Fruit fly (Drosophila melanogaster): ENCODE measurements around the gene CG2150.

- TF ChIP-seq tj (GFP tag; optimal IDR thresholded peaks at IDR 0.05) (no peak), CG14711 (tag; optimal IDR thresholded peaks at IDR 0.05) (peak; percentile 63), CG5204 (GFP tag; optimal IDR thresholded peaks at IDR 0.05) (no peak), kay (GFP tag; ENCODE audit: borderline replicate concordance) (peak; percentile 94), CG11617 (GFP tag; optimal IDR thresholded peaks at IDR 0.05) (no peak), Hr96 (GFP tag; optimal IDR thresholded peaks at IDR 0.05) (no peak), CG12768 (GFP tag; optimal IDR thresholded peaks at IDR 0.05) (no peak), Crg-1 (GFP tag; optimal IDR thresholded peaks at IDR 0.05) (no peak)
These were observed 49.5 kb downstream of the CG2150 start for dm6 chr3R:31714876-31715712.

Measured in whole organism, adult.